Worm (Caenorhabditis elegans): Measurements from ENCODE around the gene ceh-99.

DNA sequence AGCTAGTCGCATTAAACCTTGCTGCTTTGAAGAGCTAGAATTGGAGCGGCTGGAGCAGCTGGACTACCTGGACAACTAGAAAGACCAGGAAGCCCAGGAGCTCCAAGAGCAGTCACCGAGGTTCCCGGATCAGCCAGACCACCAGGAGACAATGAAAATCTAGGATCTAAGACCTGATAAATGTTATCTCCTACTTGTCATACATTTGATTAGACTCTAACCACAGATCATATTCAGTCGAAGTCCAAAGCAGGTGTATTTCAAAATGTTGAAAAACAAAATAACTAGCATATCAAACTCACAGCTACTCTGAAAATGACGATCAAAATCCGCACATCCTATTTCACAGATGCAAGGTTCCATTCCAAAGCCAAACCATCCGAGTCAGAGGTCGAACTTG lies 27.8 kb upstream of the ceh-99 start, which contains the start of gene srz-6:
- TF ChIP-seq unc-62 (GFP tag; optimal IDR thresholded peaks at IDR 0.05) (no peak), unc-55 (GFP tag; optimal IDR thresholded peaks at IDR 0.05) (no peak), gmeb-1 (tag; optimal IDR thresholded peaks at IDR 0.05) (no peak), ama-1 (optimal IDR thresholded peaks at IDR 0.05) (no peak), alr-1 (tag; optimal IDR thresholded peaks at IDR 0.05) (no peak), nhr-23 (tag; optimal IDR thresholded peaks at IDR 0.05) (no peak), mab-5 (tag; optimal IDR thresholded peaks at IDR 0.05) (no peak), sma-3 (GFP tag; optimal IDR thresholded peaks at IDR 0.05) (no peak), egl-27 (tag; optimal IDR thresholded peaks at IDR 0.05) (no peak), zag-1 (tag; optimal IDR thresholded peaks at IDR 0.05) (no peak), crh-2 (tag; optimal IDR thresholded peaks at IDR 0.05) (no peak), nhr-6 (tag; optimal IDR thresholded peaks at IDR 0.05) (no peak), sem-4 (tag; optimal IDR thresholded peaks at IDR 0.05) (no peak), snpc-4 (tag; optimal IDR thresholded peaks at IDR 0.05) (no peak)
